Worm (Caenorhabditis elegans) whole organism, L1 larva: ENCODE data around the gene C01B10.3.

Experiments
- elt-2 ChIP-seq: sonication (generic microtip); optimal IDR thresholded peaks from 2 replicates; lab custom pipeline; 2016; ENCODE audit warnings: missing genetic modification characterization, mild to moderate bottlenecking, inconsistent platforms, missing compliant biosample characterization, missing genetic modification reagents
- hlh-17 ChIP-seq: fragments of 200-800 bp; sonication (Bioruptor generic); optimal IDR thresholded peaks from 2 replicates; lab custom pipeline; 2018; ENCODE audit warnings: missing genetic modification characterization, mild to moderate bottlenecking, missing compliant biosample characterization, moderate library complexity, borderline replicate concordance
- hlh-4 ChIP-seq: sonication (generic microtip); optimal IDR thresholded peaks from 2 replicates; lab custom pipeline; 2016; ENCODE audit warnings: mild to moderate bottlenecking, missing genetic modification characterization, missing compliant biosample characterization
- jun-1 ChIP-seq: fragments of 150-350 bp; optimal IDR thresholded peaks from 2 replicates; lab custom pipeline; 2014; ENCODE audit warnings: missing biosample characterization, missing genetic modification reagents, missing genetic modification characterization
- lir-3 ChIP-seq: sonication (generic microtip); optimal IDR thresholded peaks from 2 replicates; lab custom pipeline; 2016; ENCODE audit warnings: mild to moderate bottlenecking, missing genetic modification characterization, moderate library complexity, missing compliant biosample characterization; ENCODE audit not compliant: poor library complexity
- lsy-2 ChIP-seq, 2 experiments: fragments of 150-350 bp; optimal IDR thresholded peaks; 2 replicates each; lab custom pipeline; 2014; ENCODE audit warnings: missing biosample characterization in 2 of 2, missing genetic modification characterization in 2 of 2
- mdl-1 ChIP-seq, 2 experiments: fragments of 150-350 bp; optimal IDR thresholded peaks; 2 replicates each; lab custom pipeline; 2014 to 2017; ENCODE audit warnings: missing biosample characterization in 2 of 2, missing genetic modification characterization in 2 of 2, inconsistent platforms in 1 of 2
- nhr-76 ChIP-seq: sonication (generic microtip); optimal IDR thresholded peaks from 2 replicates; lab custom pipeline; 2017; ENCODE audit warnings: missing biosample characterization, missing genetic modification characterization
- nhr-77 ChIP-seq: fragments of 150-350 bp; optimal IDR thresholded peaks from 2 replicates; lab custom pipeline; 2014; ENCODE audit warnings: missing biosample characterization, missing genetic modification characterization
- nhr-85 ChIP-seq: sonication (generic microtip); peaks from one replicate; lab custom pipeline; 2016; ENCODE audit warnings: missing genetic modification characterization, inconsistent platforms, missing compliant biosample characterization
- pqm-1 ChIP-seq: sonication (generic microtip); optimal IDR thresholded peaks from 3 replicates; lab custom pipeline; 2017; ENCODE audit warnings: missing biosample characterization, missing genetic modification characterization
- snpc-4 ChIP-seq: fragments of 150-350 bp; optimal IDR thresholded peaks from 2 replicates; lab custom pipeline; 2014; ENCODE audit warnings: missing biosample characterization, missing genetic modification characterization
- tlp-1 ChIP-seq: fragments of 150-350 bp; optimal IDR thresholded peaks from 2 replicates; lab custom pipeline; 2014; ENCODE audit warnings: missing biosample characterization, missing genetic modification characterization
- ztf-11 ChIP-seq, 2 experiments: sonication (generic microtip); optimal IDR thresholded peaks; 2 replicates each; lab custom pipeline; 2016 to 2017; ENCODE audit warnings: missing genetic modification characterization in 2 of 2, missing biosample characterization in 1 of 2, missing compliant biosample characterization in 1 of 2

DNA sequence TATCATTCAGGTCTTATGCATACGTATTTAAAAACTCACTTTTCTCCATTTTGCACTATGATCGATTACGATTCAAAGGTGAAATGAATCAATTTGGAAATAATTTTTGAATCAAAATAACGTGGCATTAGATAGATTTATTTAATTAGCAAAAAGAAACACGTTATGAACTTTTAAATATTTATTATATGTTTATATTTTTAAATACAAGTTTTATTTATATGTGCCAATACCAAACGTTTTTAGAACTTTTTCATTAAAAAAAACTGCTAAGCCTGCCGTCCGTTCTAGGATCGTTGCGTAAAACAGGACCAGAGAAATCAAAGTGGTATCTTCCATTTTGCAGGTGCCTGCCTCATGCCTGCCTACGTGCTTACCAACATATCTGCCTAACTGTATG, 23.9 kb downstream of the C01B10.3 start, which contains the start of gene F38A5.6:
- TF ChIP-seq nhr-77 (tag; lab: Kevin White, UChicago) (no peak), hlh-4 (tag; lab: Kevin White, UChicago) (no peak), hlh-17 (no peak), ztf-11 (tag; optimal IDR thresholded peaks at IDR 0.05; lab: Kevin White, UChicago) (no peak), snpc-4 (tag; lab: Kevin White, UChicago) (no peak), nhr-85 (tag; lab: Kevin White, UChicago) (no peak), jun-1 (tag; lab: Kevin White, UChicago) (no peak), tlp-1 (tag; lab: Kevin White, UChicago) (no peak), lir-3 (tag; lab: Kevin White, UChicago) (no peak), lsy-2 (tag; optimal IDR thresholded peaks at IDR 0.05; lab: Kevin White, UChicago) (no peak), pqm-1 (tag; lab: Kevin White, UChicago) (no peak), nhr-76 (no peak), mdl-1 (tag; optimal IDR thresholded peaks at IDR 0.05; lab: Kevin White, UChicago) (no peak), elt-2 (tag; lab: Kevin White, UChicago) (no peak)
